Fruit fly (Drosophila melanogaster) whole organism, embryonic: ENCODE data around the gene CG1764.

ENCODE experiments used
- Adf1 ChIP-seq: fragments of 200-800 bp; sonication (Bioruptor generic); IDR thresholded peaks from 2 replicates; pipeline ENCODE4 v1.3.6; 2022; ENCODE audit warnings: missing biosample characterization, missing genetic modification characterization
- CG11398 ChIP-seq: fragments of 200-800 bp; sonication (Bioruptor generic); optimal IDR thresholded peaks from 2 replicates; lab custom pipeline; 2016; ENCODE audit warnings: missing biosample characterization, missing genetic modification characterization
- CG11696 ChIP-seq: fragments of 200-800 bp; sonication (Bioruptor generic); IDR thresholded peaks from 2 replicates; pipeline ENCODE4 v1.3.6; 2022; ENCODE audit warnings: missing biosample characterization, missing genetic modification characterization
- CG12219 ChIP-seq: fragments of 200-800 bp; sonication (Bioruptor generic); optimal IDR thresholded peaks from 3 replicates; lab custom pipeline; 2018; ENCODE audit warnings: missing biosample characterization, mild to moderate bottlenecking, missing genetic modification characterization
- CG1233 ChIP-seq: fragments of 200-800 bp; sonication (Bioruptor generic); optimal IDR thresholded peaks from 4 replicates; lab custom pipeline; 2018; ENCODE audit warnings: missing biosample characterization, mild to moderate bottlenecking, missing genetic modification characterization
- CG13296 ChIP-seq: fragments of 200-800 bp; sonication (Bioruptor generic); optimal IDR thresholded peaks from 3 replicates; lab custom pipeline; 2018; ENCODE audit warnings: missing biosample characterization, mild to moderate bottlenecking, missing genetic modification characterization
- CG14860 ChIP-seq: fragments of 200-800 bp; sonication (Bioruptor generic); IDR thresholded peaks from 3 replicates; pipeline ENCODE4 v1.3.6; 2022; ENCODE audit warnings: missing biosample characterization, missing genetic modification characterization; ENCODE audit not compliant: partially characterized antibody
- CG15479 ChIP-seq: fragments of 200-800 bp; sonication (Bioruptor generic); optimal IDR thresholded peaks from 3 replicates; lab custom pipeline; 2019; ENCODE audit warnings: missing biosample characterization, mild to moderate bottlenecking, missing genetic modification characterization, moderate library complexity
- CG17568 ChIP-seq: fragments of 200-800 bp; sonication (Bioruptor generic); optimal IDR thresholded peaks from 2 replicates; lab custom pipeline; 2018; ENCODE audit warnings: missing biosample characterization, mild to moderate bottlenecking, missing genetic modification characterization, moderate library complexity
- CG18011 ChIP-seq: fragments of 200-800 bp; sonication (Bioruptor generic); optimal IDR thresholded peaks from 2 replicates; lab custom pipeline; 2017; ENCODE audit warnings: missing biosample characterization, missing genetic modification characterization, mild to moderate bottlenecking, moderate library complexity, missing genotype
- CG18262 ChIP-seq: fragments of 200-800 bp; optimal IDR thresholded peaks from 3 replicates; lab custom pipeline; 2019; ENCODE audit warnings: missing biosample characterization, mild to moderate bottlenecking, missing genetic modification characterization, moderate library complexity
- CG32532 ChIP-seq: fragments of 200-800 bp; sonication (Bioruptor generic); IDR thresholded peaks from 2 replicates; pipeline ENCODE4 v1.3.6; 2022; ENCODE audit warnings: missing biosample characterization, missing genetic modification characterization
- CG4820 ChIP-seq: fragments of 200-800 bp; sonication (Bioruptor generic); optimal IDR thresholded peaks from 3 replicates; lab custom pipeline; 2016; ENCODE audit warnings: missing biosample characterization, missing genetic modification characterization
- CG5180 ChIP-seq: fragments of 200-800 bp; sonication (Bioruptor generic); optimal IDR thresholded peaks from 3 replicates; lab custom pipeline; 2017; ENCODE audit warnings: missing biosample characterization, missing genetic modification characterization, mild to moderate bottlenecking, moderate library complexity, missing genetic modification reagents
- CG5245 ChIP-seq: fragments of 200-800 bp; sonication (Bioruptor generic); optimal IDR thresholded peaks from 3 replicates; lab custom pipeline; 2016; ENCODE audit warnings: missing biosample characterization, missing genetic modification characterization
- CG6654 ChIP-seq: fragments of 200-800 bp; sonication (Bioruptor generic); optimal IDR thresholded peaks from 2 replicates; lab custom pipeline; 2017; ENCODE audit warnings: missing biosample characterization, mild to moderate bottlenecking, missing genetic modification characterization
- CG7372 ChIP-seq: fragments of 200-800 bp; sonication (Bioruptor generic); IDR thresholded peaks from 2 replicates; pipeline ENCODE4 v1.3.6; 2022; ENCODE audit warnings: missing biosample characterization, missing genetic modification characterization
- CG7928 ChIP-seq: fragments of 200-800 bp; sonication (Bioruptor generic); optimal IDR thresholded peaks from 2 replicates; lab custom pipeline; 2017; ENCODE audit warnings: missing biosample characterization, mild to moderate bottlenecking, missing genetic modification characterization
- CG9609 ChIP-seq: fragments of 200-800 bp; sonication (Bioruptor generic); optimal IDR thresholded peaks from 3 replicates; lab custom pipeline; 2016; ENCODE audit warnings: missing biosample characterization, missing genetic modification characterization
- D ChIP-seq, 2 experiments: fragments of 200-800 bp in 1 of 2; fragments of >200 bp in 1 of 2; sonication (Bioruptor generic) in 1 of 2; optimal IDR thresholded peaks; 2 replicates in 1 of 2; 3 replicates in 1 of 2; lab custom pipeline; 2017; ENCODE audit warnings: mild to moderate bottlenecking in 1 of 2, missing biosample characterization in 1 of 2, missing genetic modification characterization in 1 of 2, missing genetic modification reagents in 1 of 2
- Fer1 ChIP-seq: fragments of 200-800 bp; sonication (Bioruptor generic); optimal IDR thresholded peaks from 2 replicates; lab custom pipeline; 2017; ENCODE audit warnings: missing biosample characterization, mild to moderate bottlenecking, missing genetic modification characterization
- Gug ChIP-seq: fragments of 200-800 bp; sonication (Bioruptor generic); IDR thresholded peaks from 4 replicates; pipeline ENCODE4 v1.3.6; 2022; ENCODE audit warnings: missing biosample characterization, missing genetic modification characterization
- Hand ChIP-seq: fragments of 200-800 bp; sonication (Bioruptor generic); optimal IDR thresholded peaks from 2 replicates; lab custom pipeline; 2017; ENCODE audit warnings: mild to moderate bottlenecking, missing biosample characterization, missing genetic modification reagents, missing genetic modification characterization
- Hr51 ChIP-seq, 2 experiments: fragments of 200-800 bp; sonication (Bioruptor generic); optimal IDR thresholded peaks; 2 replicates in 1 of 2; 3 replicates in 1 of 2; lab custom pipeline; 2016 to 2018; ENCODE audit warnings: missing biosample characterization in 2 of 2, missing genetic modification characterization in 2 of 2, mild to moderate bottlenecking in 1 of 2, moderate library complexity in 1 of 2
- MTF-1 ChIP-seq: fragments of 200-800 bp; sonication (Bioruptor generic); optimal IDR thresholded peaks from 2 replicates; lab custom pipeline; 2018; ENCODE audit warnings: missing biosample characterization, mild to moderate bottlenecking, missing genetic modification characterization, borderline replicate concordance
- Nf-YC ChIP-seq: fragments of 200-800 bp; optimal IDR thresholded peaks from 3 replicates; lab custom pipeline; 2019; ENCODE audit warnings: missing biosample characterization, mild to moderate bottlenecking, missing genetic modification characterization, moderate library complexity
- al ChIP-seq: fragments of 200-800 bp; sonication (Bioruptor generic); IDR thresholded peaks from 2 replicates; pipeline ENCODE4 v1.3.6; 2022; ENCODE audit warnings: missing biosample characterization, missing genetic modification characterization
- bowl ChIP-seq: fragments of 200-800 bp; sonication (Bioruptor generic); IDR thresholded peaks from 2 replicates; pipeline ENCODE4 v1.3.6; 2022; ENCODE audit warnings: missing biosample characterization, missing genetic modification characterization
- br ChIP-seq: fragments of >200 bp; optimal IDR thresholded peaks from 2 replicates; lab custom pipeline; 2017
- chinmo ChIP-seq: fragments of 200-800 bp; sonication (Bioruptor generic); IDR thresholded peaks from 4 replicates; pipeline ENCODE4 v1.3.6; 2022; ENCODE audit warnings: missing biosample characterization, missing genetic modification characterization; ENCODE audit not compliant: partially characterized antibody
- dati ChIP-seq: fragments of 200-800 bp; sonication (Bioruptor generic); IDR thresholded peaks from 2 replicates; pipeline ENCODE4 v1.3.6; 2022; ENCODE audit warnings: missing biosample characterization, missing genetic modification characterization
- dm ChIP-seq: fragments of 200-800 bp; sonication (Bioruptor generic); optimal IDR thresholded peaks from 3 replicates; lab custom pipeline; 2016; ENCODE audit warnings: missing biosample characterization, missing genetic modification characterization
- dysf ChIP-seq: fragments of 200-800 bp; sonication (Bioruptor generic); IDR thresholded peaks from 3 replicates; pipeline ENCODE4 v1.3.6; 2022; ENCODE audit warnings: missing biosample characterization, missing genetic modification characterization
- grau ChIP-seq: fragments of 200-800 bp; optimal IDR thresholded peaks from 3 replicates; lab custom pipeline; 2019; ENCODE audit warnings: missing biosample characterization, mild to moderate bottlenecking, missing genetic modification characterization, moderate library complexity
- grn ChIP-seq: fragments of 200-800 bp; sonication (Bioruptor generic); optimal IDR thresholded peaks from 3 replicates; lab custom pipeline; 2017; ENCODE audit warnings: missing biosample characterization, missing genetic modification characterization
- gro ChIP-seq: fragments of 200-800 bp; sonication (Bioruptor generic); optimal IDR thresholded peaks from 2 replicates; lab custom pipeline; 2016; ENCODE audit warnings: missing biosample characterization, missing genetic modification characterization
- gt ChIP-seq: fragments of 200-800 bp; sonication (Bioruptor generic); IDR thresholded peaks from 2 replicates; pipeline ENCODE4 v1.3.6; 2022; ENCODE audit warnings: missing biosample characterization, missing genetic modification characterization
- kay ChIP-seq: fragments of 200-800 bp; sonication (Bioruptor generic); optimal IDR thresholded peaks from 2 replicates; lab custom pipeline; 2016; ENCODE audit warnings: missing biosample characterization, missing genetic modification characterization
- lilli ChIP-seq: fragments of 200-800 bp; sonication (Bioruptor generic); optimal IDR thresholded peaks from 3 replicates; lab custom pipeline; 2016; ENCODE audit warnings: missing biosample characterization, missing genetic modification characterization
- rib ChIP-seq: fragments of 200-800 bp; sonication (Bioruptor generic); IDR thresholded peaks from 2 replicates; pipeline ENCODE4 v1.3.6; 2022; ENCODE audit warnings: missing biosample characterization, missing genetic modification characterization
- sens-2 ChIP-seq: fragments of 200-800 bp; sonication (Bioruptor generic); IDR thresholded peaks from 2 replicates; pipeline ENCODE4 v1.3.6; 2022; ENCODE audit warnings: missing biosample characterization, missing genetic modification characterization
- slou ChIP-seq: fragments of 200-800 bp; sonication (Bioruptor generic); optimal IDR thresholded peaks from 3 replicates; lab custom pipeline; 2016; ENCODE audit warnings: missing biosample characterization, missing genetic modification characterization
- sr ChIP-seq: fragments of 200-800 bp; sonication (Bioruptor generic); IDR thresholded peaks from 3 replicates; pipeline ENCODE4 v1.3.6; 2022; ENCODE audit warnings: missing biosample characterization, missing genetic modification characterization
- stwl ChIP-seq: fragments of 200-800 bp; sonication (Bioruptor generic); optimal IDR thresholded peaks from 3 replicates; lab custom pipeline; 2018; ENCODE audit warnings: missing biosample characterization, mild to moderate bottlenecking, missing genetic modification characterization, moderate library complexity
- tll ChIP-seq, 2 experiments: fragments of 200-800 bp in 1 of 2; fragments of >200 bp in 1 of 2; sonication (Bioruptor generic) in 1 of 2; optimal IDR thresholded peaks; 2 replicates each; lab custom pipeline; 2017 to 2019; ENCODE audit warnings: missing biosample characterization in 2 of 2, missing genetic modification characterization in 2 of 2, mild to moderate bottlenecking in 1 of 2, moderate library complexity in 1 of 2
- toy ChIP-seq: fragments of 200-800 bp; sonication (Bioruptor generic); IDR thresholded peaks from 2 replicates; pipeline ENCODE4 v1.3.6; 2022; ENCODE audit warnings: missing biosample characterization, missing genetic modification characterization
- trh ChIP-seq: fragments of 200-800 bp; sonication (Bioruptor generic); optimal IDR thresholded peaks from 2 replicates; lab custom pipeline; 2016; ENCODE audit warnings: missing biosample characterization, missing genetic modification characterization
- unc-4 ChIP-seq: fragments of 200-800 bp; sonication (Bioruptor generic); IDR thresholded peaks from 2 replicates; pipeline ENCODE4 v1.3.6; 2022; ENCODE audit warnings: missing biosample characterization, missing genetic modification characterization; ENCODE audit not compliant: partially characterized antibody
- vnd ChIP-seq: fragments of 200-800 bp; sonication (Bioruptor generic); IDR thresholded peaks from 3 replicates; pipeline ENCODE4 v1.3.6; 2022; ENCODE audit warnings: missing biosample characterization, missing genetic modification characterization; ENCODE audit not compliant: partially characterized antibody
- zen2 ChIP-seq: fragments of 200-800 bp; sonication (Bioruptor generic); IDR thresholded peaks from 3 replicates; pipeline ENCODE4 v1.3.6; 2022; ENCODE audit warnings: missing biosample characterization, missing genetic modification characterization; ENCODE audit not compliant: partially characterized antibody
- zf30C ChIP-seq: fragments of 200-800 bp; sonication (Bioruptor generic); optimal IDR thresholded peaks from 3 replicates; lab custom pipeline; 2018; ENCODE audit warnings: missing biosample characterization, mild to moderate bottlenecking, missing genetic modification characterization

Gene CG1764

dm6 chrX:13258757-13259067 lies 43.5 kb downstream of the CG1764 start, which contains the start of gene comt (continued):
- TF ChIP-seq CG11696 (GFP tag; lab: Robert Waterston, UW) = 0 out of 2 replicates have a peak, but pooled peaks have one; percentile 30
- TF ChIP-seq unc-4 (GFP tag; lab: Robert Waterston, UW) = no peak
- peak; percentile 17 for TF ChIP-seq CG4820 (GFP tag; lab: Kevin White, UChicago)
- 0 out of 2 replicates have a peak, but pooled peaks have one; percentile 18 for TF ChIP-seq bowl (GFP tag; lab: Robert Waterston, UW)
- no peak for TF ChIP-seq zen2 (GFP tag; lab: Robert Waterston, UW)
- TF ChIP-seq dysf (GFP tag; lab: Robert Waterston, UW) = peak; percentile 49; the same call in 1 of the 3 replicates
- TF ChIP-seq Gug (GFP tag; lab: Robert Waterston, UW) = no peak
- no peak for TF ChIP-seq sr (GFP tag; lab: Robert Waterston, UW)
- TF ChIP-seq CG18011 = no peak
- no peak for TF ChIP-seq Adf1
- TF ChIP-seq CG14860 (GFP tag; lab: Robert Waterston, UW) = no peak
- peak; percentile 72 for TF ChIP-seq CG32532 (GFP tag; lab: Robert Waterston, UW)
- TF ChIP-seq CG1233 (GFP tag; lab: Kevin White, UChicago) = no peak
- peak; percentile 25 for TF ChIP-seq stwl (tag; lab: Kevin White, UChicago)
- no peak for TF ChIP-seq vnd (GFP tag; lab: Robert Waterston, UW)
- TF ChIP-seq al = no peak; the same call in 1 of the 2 replicates
- TF ChIP-seq CG9609 (GFP tag; lab: Kevin White, UChicago) = no peak
- peak; percentile 52 for TF ChIP-seq Nf-YC (tag; lab: Kevin White, UChicago)
- no peak for TF ChIP-seq Hand (GFP tag; lab: Kevin White, UChicago)
- no peak for TF ChIP-seq gro (GFP tag; lab: Kevin White, UChicago)
- TF ChIP-seq sens-2 (GFP tag; lab: Robert Waterston, UW) = peak; percentile 52
- TF ChIP-seq CG7928 (GFP tag; lab: Kevin White, UChicago) = peak; percentile 79
- no peak for TF ChIP-seq trh (GFP tag; lab: Kevin White, UChicago)
- TF ChIP-seq lilli (GFP tag; lab: Kevin White, UChicago) = peak; percentile 16
- TF ChIP-seq CG5180 = no peak
- TF ChIP-seq gt = no peak
- TF ChIP-seq grau (tag; lab: Kevin White, UChicago) = peak; percentile 65
- TF ChIP-seq slou (GFP tag; lab: Kevin White, UChicago) = no peak
- no peak for TF ChIP-seq zf30C
- TF ChIP-seq rib (GFP tag; lab: Robert Waterston, UW) = no peak
- peak; percentile 22 for TF ChIP-seq MTF-1 (GFP tag; lab: Kevin White, UChicago)
- TF ChIP-seq CG11398 (GFP tag; lab: Kevin White, UChicago) = no peak
- TF ChIP-seq D (optimal IDR thresholded peaks at IDR 0.05; lab: Kevin White, UChicago) = no peak
- TF ChIP-seq D (GFP tag; optimal IDR thresholded peaks at IDR 0.05; lab: Kevin White, UChicago) = peak; percentile 48
- no peak for TF ChIP-seq CG17568 (GFP tag; lab: Kevin White, UChicago)
- TF ChIP-seq tll (GFP tag; optimal IDR thresholded peaks at IDR 0.05; lab: Kevin White, UChicago) = no peak
- TF ChIP-seq CG12219 (GFP tag; lab: Kevin White, UChicago) = no peak
- TF ChIP-seq CG15479 = no peak
- no peak for TF ChIP-seq grn (GFP tag; lab: Kevin White, UChicago)
- no peak for TF ChIP-seq CG6654 (GFP tag; lab: Kevin White, UChicago)
- no peak for TF ChIP-seq dati
- no peak for TF ChIP-seq kay (GFP tag; lab: Kevin White, UChicago)
- TF ChIP-seq dm = no peak
- no peak for TF ChIP-seq Hr51 (GFP tag; optimal IDR thresholded peaks at IDR 0.05; lab: Kevin White, UChicago)
- peak; percentile 68 for TF ChIP-seq Fer1 (GFP tag; lab: Kevin White, UChicago)
- no peak for TF ChIP-seq CG7372 (GFP tag; lab: Robert Waterston, UW)
- no peak for TF ChIP-seq toy
- TF ChIP-seq CG5245 (GFP tag; lab: Kevin White, UChicago) = no peak
- peak; percentile 75 for TF ChIP-seq CG18262 (tag; lab: Kevin White, UChicago)
- TF ChIP-seq br (lab: Kevin White, UChicago) = no peak
- peak; percentile 75 for TF ChIP-seq CG13296 (GFP tag; lab: Kevin White, UChicago)
- no peak for TF ChIP-seq chinmo (GFP tag; lab: Robert Waterston, UW)
